Worm (Caenorhabditis elegans) whole organism, L1 larva: ENCODE data around the gene ZK637.14.

ENCODE experiments used
- C04F5.9 ChIP-seq: sonication (generic microtip); optimal IDR thresholded peaks from 2 replicates; lab custom pipeline; 2016; ENCODE audit warnings: missing genetic modification characterization, missing compliant biosample characterization
- C34B4.2 ChIP-seq: sonication (generic microtip); optimal IDR thresholded peaks from 2 replicates; lab custom pipeline; 2017; ENCODE audit warnings: mild to moderate bottlenecking, missing genetic modification characterization, missing compliant biosample characterization
- F16B12.6 ChIP-seq: fragments of 150-350 bp; optimal IDR thresholded peaks from 2 replicates; lab custom pipeline; 2014; ENCODE audit warnings: missing biosample characterization, missing genetic modification characterization
- Y116A8C.19 ChIP-seq: sonication (generic microtip); optimal IDR thresholded peaks from 2 replicates; lab custom pipeline; 2016; ENCODE audit warnings: missing compliant biosample characterization, missing genetic modification characterization, borderline replicate concordance
- alr-1 ChIP-seq: fragments of 200-800 bp; sonication (Bioruptor generic); optimal IDR thresholded peaks from 2 replicates; lab custom pipeline; 2018; ENCODE audit warnings: borderline replicate concordance, mild to moderate bottlenecking, missing genetic modification characterization, missing compliant biosample characterization
- aly-2 ChIP-seq: fragments of 150-350 bp; optimal IDR thresholded peaks from 2 replicates; lab custom pipeline; 2014; ENCODE audit warnings: missing biosample characterization, missing genetic modification characterization
- ceh-63 ChIP-seq: fragments of 200-800 bp; sonication (Bioruptor generic); optimal IDR thresholded peaks from 2 replicates; lab custom pipeline; 2018; ENCODE audit warnings: mild to moderate bottlenecking, missing genetic modification characterization, missing compliant biosample characterization
- ceh-82 ChIP-seq, 3 experiments: fragments of 150-350 bp in 1 of 3; sonication (generic microtip) in 2 of 3; optimal IDR thresholded peaks; 2 replicates each; lab custom pipeline; 2014 to 2017; ENCODE audit warnings: missing biosample characterization in 3 of 3, missing genetic modification characterization in 3 of 3
- dpl-1 ChIP-seq, 3 experiments: fragments of 150-350 bp in 2 of 3; sonication (generic microtip) in 1 of 3; optimal IDR thresholded peaks; 2 replicates each; lab custom pipeline; 2014 to 2017; ENCODE audit warnings: missing biosample characterization in 3 of 3, missing genetic modification characterization in 3 of 3, missing genetic modification reagents in 3 of 3
- dsc-1 ChIP-seq: sonication (generic microtip); optimal IDR thresholded peaks from 2 replicates; lab custom pipeline; 2016; ENCODE audit warnings: mild to moderate bottlenecking, missing genetic modification characterization, missing compliant biosample characterization
- efl-1 ChIP-seq, 4 experiments: fragments of 150-350 bp; optimal IDR thresholded peaks in 3 of 4; peaks in 1 of 4; 1 replicate in 1 of 4; 2 replicates in 3 of 4; lab custom pipeline; 2014; ENCODE audit warnings: missing biosample characterization in 2 of 4, missing genetic modification characterization in 2 of 4, missing genetic modification reagents in 2 of 4
- efl-3 ChIP-seq: fragments of 200-800 bp; sonication (Bioruptor generic); optimal IDR thresholded peaks from 2 replicates; lab custom pipeline; 2018; ENCODE audit warnings: mild to moderate bottlenecking, missing genetic modification characterization, missing compliant biosample characterization
- egl-13 ChIP-seq: sonication (generic microtip); optimal IDR thresholded peaks from 2 replicates; lab custom pipeline; 2016; ENCODE audit warnings: missing genotype, missing genetic modification reagents, missing genetic modification characterization, missing compliant biosample characterization
- egl-27 ChIP-seq, 2 experiments: fragments of 150-350 bp in 1 of 2; sonication (generic microtip); optimal IDR thresholded peaks; 3 replicates each; lab custom pipeline; 2017 to 2018; ENCODE audit warnings: missing biosample characterization in 2 of 2, missing genetic modification characterization in 2 of 2, missing genetic modification reagents in 2 of 2
- elt-2 ChIP-seq: sonication (generic microtip); optimal IDR thresholded peaks from 2 replicates; lab custom pipeline; 2016; ENCODE audit warnings: missing genetic modification characterization, mild to moderate bottlenecking, inconsistent platforms, missing compliant biosample characterization, missing genetic modification reagents
- elt-3 ChIP-seq, 6 experiments: fragments of 150-350 bp in 1 of 6; sonication (generic microtip); optimal IDR thresholded peaks; 2 replicates each; lab custom pipeline; 2017 to 2018; ENCODE audit warnings: missing biosample characterization in 6 of 6, missing genetic modification characterization in 6 of 6, inconsistent platforms in 1 of 6
- fkh-8 ChIP-seq: sonication (generic microtip); optimal IDR thresholded peaks from 2 replicates; lab custom pipeline; 2016; ENCODE audit warnings: mild to moderate bottlenecking, missing genetic modification characterization, missing compliant biosample characterization
- grh-1 ChIP-seq: fragments of 200-800 bp; sonication (Bioruptor generic); IDR thresholded peaks from 2 replicates; pipeline ENCODE4 v1.3.6; 2022; ENCODE audit warnings: missing genetic modification reagents, missing genetic modification characterization, missing compliant biosample characterization
- hlh-4 ChIP-seq: sonication (generic microtip); optimal IDR thresholded peaks from 2 replicates; lab custom pipeline; 2016; ENCODE audit warnings: mild to moderate bottlenecking, missing genetic modification characterization, missing compliant biosample characterization
- irx-1 ChIP-seq: sonication (generic microtip); optimal IDR thresholded peaks from 2 replicates; lab custom pipeline; 2016; ENCODE audit warnings: missing genetic modification characterization, missing compliant biosample characterization
- jun-1 ChIP-seq: fragments of 150-350 bp; optimal IDR thresholded peaks from 2 replicates; lab custom pipeline; 2014; ENCODE audit warnings: missing biosample characterization, missing genetic modification reagents, missing genetic modification characterization
- lin-14 ChIP-seq: fragments of 200-800 bp; sonication (Bioruptor generic); optimal IDR thresholded peaks from 2 replicates; lab custom pipeline; 2018; ENCODE audit warnings: mild to moderate bottlenecking, missing genetic modification characterization, moderate library complexity, missing compliant biosample characterization
- lin-15B ChIP-seq: fragments of 150-350 bp; sonication (generic microtip); optimal IDR thresholded peaks from 3 replicates; lab custom pipeline; 2014; ENCODE audit warnings: missing biosample characterization, missing genetic modification characterization
- lin-35 ChIP-seq, 2 experiments: fragments of 150-350 bp; optimal IDR thresholded peaks; 2 replicates each; lab custom pipeline; 2014; ENCODE audit warnings: missing biosample characterization in 2 of 2, missing genetic modification characterization in 2 of 2, missing genetic modification reagents in 2 of 2
- lsy-2 ChIP-seq, 2 experiments: fragments of 150-350 bp; optimal IDR thresholded peaks; 2 replicates each; lab custom pipeline; 2014; ENCODE audit warnings: missing biosample characterization in 2 of 2, missing genetic modification characterization in 2 of 2
- mdl-1 ChIP-seq, 2 experiments: fragments of 150-350 bp; optimal IDR thresholded peaks; 2 replicates each; lab custom pipeline; 2014 to 2017; ENCODE audit warnings: missing biosample characterization in 2 of 2, missing genetic modification characterization in 2 of 2, inconsistent platforms in 1 of 2
- mep-1 ChIP-seq: fragments of 150-350 bp; optimal IDR thresholded peaks from 2 replicates; lab custom pipeline; 2014; ENCODE audit warnings: missing biosample characterization, missing genetic modification characterization
- nhr-12 ChIP-seq: sonication (generic microtip); optimal IDR thresholded peaks from 2 replicates; lab custom pipeline; 2017; ENCODE audit warnings: missing biosample characterization, missing genetic modification characterization
- nhr-19 ChIP-seq: fragments of 200-800 bp; sonication (Bioruptor generic); conservative IDR thresholded peaks from 2 replicates; pipeline ENCODE4 v1.3.6; 2022; ENCODE audit warnings: missing genetic modification characterization, missing compliant biosample characterization
- nhr-20 ChIP-seq: sonication (generic microtip); optimal IDR thresholded peaks from 2 replicates; lab custom pipeline; 2016; ENCODE audit warnings: mild to moderate bottlenecking, missing genetic modification characterization, missing compliant biosample characterization
- nhr-47 ChIP-seq: sonication (generic microtip); optimal IDR thresholded peaks from 2 replicates; lab custom pipeline; 2016; ENCODE audit warnings: mild to moderate bottlenecking, missing genetic modification characterization, moderate library complexity, missing compliant biosample characterization
- nhr-71 ChIP-seq: sonication (generic microtip); optimal IDR thresholded peaks from 2 replicates; lab custom pipeline; 2016; ENCODE audit warnings: mild to moderate bottlenecking, missing genetic modification characterization, moderate library complexity, missing compliant biosample characterization
- nhr-85 ChIP-seq: sonication (generic microtip); peaks from one replicate; lab custom pipeline; 2016; ENCODE audit warnings: missing genetic modification characterization, inconsistent platforms, missing compliant biosample characterization
- pax-3 ChIP-seq: fragments of 200-800 bp; sonication (Bioruptor generic); optimal IDR thresholded peaks from 2 replicates; lab custom pipeline; 2018; ENCODE audit warnings: mild to moderate bottlenecking, missing genetic modification characterization, moderate library complexity, missing compliant biosample characterization
- pqm-1 ChIP-seq: sonication (generic microtip); optimal IDR thresholded peaks from 3 replicates; lab custom pipeline; 2017; ENCODE audit warnings: missing biosample characterization, missing genetic modification characterization
- snpc-4 ChIP-seq: fragments of 150-350 bp; optimal IDR thresholded peaks from 2 replicates; lab custom pipeline; 2014; ENCODE audit warnings: missing biosample characterization, missing genetic modification characterization
- swsn-7 ChIP-seq: sonication (generic microtip); optimal IDR thresholded peaks from 2 replicates; lab custom pipeline; 2016; ENCODE audit warnings: missing genetic modification characterization, missing compliant biosample characterization
- tbx-2 ChIP-seq: sonication (generic microtip); optimal IDR thresholded peaks from 2 replicates; lab custom pipeline; 2016; ENCODE audit warnings: missing genetic modification characterization, missing compliant biosample characterization
- unc-130 ChIP-seq: fragments of 150-350 bp; optimal IDR thresholded peaks from 2 replicates; lab custom pipeline; 2017; ENCODE audit warnings: missing biosample characterization, missing genetic modification characterization, inconsistent platforms
- unc-30 ChIP-seq: sonication (generic microtip); optimal IDR thresholded peaks from 2 replicates; lab custom pipeline; 2017; ENCODE audit warnings: missing biosample characterization, missing genetic modification characterization
- unc-62 ChIP-seq: fragments of 150-350 bp; optimal IDR thresholded peaks from 2 replicates; lab custom pipeline; 2014; ENCODE audit warnings: missing biosample characterization, missing genetic modification reagents, missing genetic modification characterization
- unc-86 ChIP-seq: sonication (generic microtip); optimal IDR thresholded peaks from 2 replicates; lab custom pipeline; 2016; ENCODE audit warnings: missing genetic modification characterization, missing compliant biosample characterization
- vab-15 ChIP-seq: sonication (generic microtip); optimal IDR thresholded peaks from 2 replicates; lab custom pipeline; 2017; ENCODE audit warnings: missing genotype, mild to moderate bottlenecking, missing genetic modification characterization, missing compliant biosample characterization
- xbp-1 ChIP-seq: sonication (generic microtip); optimal IDR thresholded peaks from 2 replicates; lab custom pipeline; 2016; ENCODE audit warnings: missing genetic modification characterization, missing compliant biosample characterization
- zag-1 ChIP-seq: fragments of 150-350 bp; optimal IDR thresholded peaks from 2 replicates; lab custom pipeline; 2014; ENCODE audit warnings: missing biosample characterization, missing genetic modification characterization
- zip-4 ChIP-seq: fragments of 200-800 bp; sonication (Bioruptor generic); optimal IDR thresholded peaks from 2 replicates; lab custom pipeline; 2018; ENCODE audit warnings: mild to moderate bottlenecking, missing genetic modification characterization, moderate library complexity, missing compliant biosample characterization
- ztf-4 ChIP-seq: fragments of 150-350 bp; optimal IDR thresholded peaks from 2 replicates; lab custom pipeline; 2014; ENCODE audit warnings: missing biosample characterization, missing genetic modification characterization

Gene ZK637.14

ce11 chrIII:8887184-8887801 lies 1.7 kb downstream of the ZK637.14 start, which contains the start of gene famh-136 (continued):
- TF ChIP-seq xbp-1 (tag; lab: Kevin White, UChicago) (peak; percentile 79), hlh-4 (tag; lab: Kevin White, UChicago) (no peak), lin-15B (peak; percentile 75), efl-3 (GFP tag; lab: Kevin White, UChicago) (no peak), zag-1 (no peak), ztf-4 (tag; lab: Kevin White, UChicago) (peak; percentile 71), dpl-1 (GFP tag; optimal IDR thresholded peaks at IDR 0.05; lab: Kevin White, UChicago) (peak; percentile 76 to 88 (median 84)), unc-30 (no peak), irx-1 (tag; lab: Kevin White, UChicago) (peak; percentile 63), egl-27 (tag; optimal IDR thresholded peaks at IDR 0.05; lab: Kevin White, UChicago) (no peak), ceh-82 (tag; optimal IDR thresholded peaks at IDR 0.05; lab: Kevin White, UChicago) (peak; percentile 45 to 80 (median 61)), grh-1 (no peak; the same call in 1 of the 2 replicates), zip-4 (GFP tag; lab: Kevin White, UChicago) (peak; percentile 42), nhr-12 (tag; lab: Kevin White, UChicago) (no peak), nhr-47 (tag; lab: Kevin White, UChicago) (peak; percentile 90), C34B4.2 (no peak), nhr-19 (GFP tag; lab: Robert Waterston, UW) (peak; percentile 99), aly-2 (tag; lab: Kevin White, UChicago) (peak; percentile 58), unc-130 (peak; percentile 94), mdl-1 (tag; optimal IDR thresholded peaks at IDR 0.05; lab: Kevin White, UChicago) (peak in 1 of 2 experiments; percentile 79), pax-3 (peak; percentile 70), elt-2 (tag; lab: Kevin White, UChicago) (peak; percentile 64), vab-15 (tag; lab: Kevin White, UChicago) (no peak), unc-62 (GFP tag; lab: Kevin White, UChicago) (no peak), jun-1 (tag; lab: Kevin White, UChicago) (peak; percentile 75), F16B12.6 (tag; lab: Kevin White, UChicago) (peak; percentile 61), C04F5.9 (tag; lab: Kevin White, UChicago) (peak; percentile 93), nhr-85 (tag; lab: Kevin White, UChicago) (peak; percentile 89), nhr-20 (tag; lab: Kevin White, UChicago) (peak; percentile 96), Y116A8C.19 (no peak), dsc-1 (tag; lab: Kevin White, UChicago) (peak; percentile 90), mep-1 (peak; percentile 97), pqm-1 (tag; lab: Kevin White, UChicago) (no peak), tbx-2 (tag; lab: Kevin White, UChicago) (peak; percentile 88), elt-3 (tag; optimal IDR thresholded peaks at IDR 0.05; lab: Kevin White, UChicago) (peak in 2 of 6 experiments; percentile 84 to 88), snpc-4 (tag; lab: Kevin White, UChicago) (peak; percentile 74), egl-13 (tag; lab: Kevin White, UChicago) (peak; percentile 64), swsn-7 (tag; lab: Kevin White, UChicago) (peak; percentile 87), alr-1 (no peak)

ce11 chrIII:8886309-8886708 lies 2.6 kb downstream of the ZK637.14 start:
- TF ChIP-seq lsy-2 (tag; optimal IDR thresholded peaks at IDR 0.05; lab: Kevin White, UChicago), result peak in 1 of 2 experiments; percentile 42
- peak; percentile 71 for TF ChIP-seq lin-14 (GFP tag; lab: Kevin White, UChicago)
- peak in 1 of 3 experiments; percentile 5 for TF ChIP-seq ceh-82 (tag; optimal IDR thresholded peaks at IDR 0.05; lab: Kevin White, UChicago)
- peak; percentile 16 for TF ChIP-seq unc-86 (tag; lab: Kevin White, UChicago)
- no peak for TF ChIP-seq irx-1 (tag; lab: Kevin White, UChicago)
- TF ChIP-seq unc-62 (GFP tag; lab: Kevin White, UChicago), result no peak
- TF ChIP-seq fkh-8 (tag; lab: Kevin White, UChicago), result peak; percentile 61
- TF ChIP-seq ceh-63 (GFP tag; lab: Kevin White, UChicago), result no peak
- TF ChIP-seq efl-1 (optimal IDR thresholded peaks at IDR 0.05; lab: Kevin White, UChicago), result peak; percentile 1 to 26
- TF ChIP-seq efl-1 (GFP tag; optimal IDR thresholded peaks at IDR 0.05 in 1 of 2; lab: Kevin White, UChicago), result no peak
- no peak for TF ChIP-seq pqm-1 (tag; lab: Kevin White, UChicago)
- peak; percentile 16 for TF ChIP-seq nhr-71 (tag; lab: Kevin White, UChicago)
- TF ChIP-seq lin-35 (GFP tag; optimal IDR thresholded peaks at IDR 0.05; lab: Kevin White, UChicago), result peak in 1 of 2 experiments; percentile 5
- peak; percentile 20 for TF ChIP-seq nhr-47 (tag; lab: Kevin White, UChicago)
- TF ChIP-seq dsc-1 (tag; lab: Kevin White, UChicago), result peak; percentile 40
- TF ChIP-seq dpl-1 (GFP tag; optimal IDR thresholded peaks at IDR 0.05; lab: Kevin White, UChicago), result peak in 1 of 3 experiments; percentile 26
- TF ChIP-seq swsn-7 (tag; lab: Kevin White, UChicago), result peak; percentile 20
- TF ChIP-seq mep-1, result peak; percentile 22
- TF ChIP-seq egl-13 (tag; lab: Kevin White, UChicago), result peak; percentile 15
- TF ChIP-seq nhr-12 (tag; lab: Kevin White, UChicago), result no peak
